Fruit fly (Drosophila melanogaster) whole organism, prepupa: ENCODE results near the gene dos.
A peak's percentile ranks its signal among the peaks of the same experiment; 100 is the strongest.

Experiments
- Blimp-1 ChIP-seq: fragments of 200-800 bp; sonication (Bioruptor generic); optimal IDR thresholded peaks from 3 replicates; lab custom pipeline; 2017; ENCODE audit warnings: missing biosample characterization, missing genetic modification characterization, mild to moderate bottlenecking, moderate library complexity, missing genetic modification reagents
- CG3919 ChIP-seq: fragments of 200-800 bp; sonication (Bioruptor generic); optimal IDR thresholded peaks from 3 replicates; lab custom pipeline; 2016; ENCODE audit warnings: missing biosample characterization, missing genetic modification characterization
- CG6808 ChIP-seq: fragments of 200-800 bp; sonication (Bioruptor generic); optimal IDR thresholded peaks from 3 replicates; lab custom pipeline; 2017; ENCODE audit warnings: missing biosample characterization, missing genetic modification characterization, mild to moderate bottlenecking, moderate library complexity, missing genetic modification reagents
- CG7368 ChIP-seq: fragments of 200-800 bp; sonication (Bioruptor generic); optimal IDR thresholded peaks from 3 replicates; lab custom pipeline; 2016; ENCODE audit warnings: missing biosample characterization, missing genetic modification characterization
- Ets21C ChIP-seq: fragments of 200-800 bp; sonication (Bioruptor generic); optimal IDR thresholded peaks from 3 replicates; lab custom pipeline; 2016; ENCODE audit warnings: missing biosample characterization, missing genetic modification characterization
- Hr39 ChIP-seq: fragments of 200-800 bp; sonication (Bioruptor generic); optimal IDR thresholded peaks from 2 replicates; lab custom pipeline; 2016; ENCODE audit warnings: missing biosample characterization, missing genetic modification characterization
- OdsH ChIP-seq: fragments of 200-800 bp; sonication (Bioruptor generic); optimal IDR thresholded peaks from 3 replicates; lab custom pipeline; 2016; ENCODE audit warnings: missing biosample characterization, missing genetic modification characterization
- Sox102F ChIP-seq: fragments of 200-800 bp; sonication (Bioruptor generic); optimal IDR thresholded peaks from 2 replicates; lab custom pipeline; 2016; ENCODE audit warnings: missing biosample characterization, mild to moderate bottlenecking, missing genetic modification characterization
- dsx ChIP-seq: fragments of 200-800 bp; optimal IDR thresholded peaks from 3 replicates; lab custom pipeline; 2019; ENCODE audit warnings: missing biosample characterization, mild to moderate bottlenecking, missing genetic modification characterization, moderate library complexity; ENCODE audit not compliant: poor library complexity, severe bottlenecking
- esn ChIP-seq: fragments of 200-800 bp; sonication (Bioruptor generic); optimal IDR thresholded peaks from 2 replicates; lab custom pipeline; 2016; ENCODE audit warnings: missing biosample characterization, mild to moderate bottlenecking, missing genetic modification characterization, moderate library complexity
- fd85E ChIP-seq: fragments of 200-800 bp; sonication (Bioruptor generic); optimal IDR thresholded peaks from 3 replicates; lab custom pipeline; 2016; ENCODE audit warnings: missing biosample characterization, missing genetic modification characterization
- salr ChIP-seq, 2 experiments: fragments of 200-800 bp; sonication (Bioruptor generic); optimal IDR thresholded peaks; 3 replicates each; lab custom pipeline; 2016 to 2018; ENCODE audit warnings: missing biosample characterization in 2 of 2, missing genetic modification characterization in 2 of 2, mild to moderate bottlenecking in 1 of 2
- svp ChIP-seq: fragments of 200-800 bp; sonication (Bioruptor generic); peaks from one replicate; lab custom pipeline; 2016; ENCODE audit warnings: missing biosample characterization, missing genetic modification characterization

DNA sequence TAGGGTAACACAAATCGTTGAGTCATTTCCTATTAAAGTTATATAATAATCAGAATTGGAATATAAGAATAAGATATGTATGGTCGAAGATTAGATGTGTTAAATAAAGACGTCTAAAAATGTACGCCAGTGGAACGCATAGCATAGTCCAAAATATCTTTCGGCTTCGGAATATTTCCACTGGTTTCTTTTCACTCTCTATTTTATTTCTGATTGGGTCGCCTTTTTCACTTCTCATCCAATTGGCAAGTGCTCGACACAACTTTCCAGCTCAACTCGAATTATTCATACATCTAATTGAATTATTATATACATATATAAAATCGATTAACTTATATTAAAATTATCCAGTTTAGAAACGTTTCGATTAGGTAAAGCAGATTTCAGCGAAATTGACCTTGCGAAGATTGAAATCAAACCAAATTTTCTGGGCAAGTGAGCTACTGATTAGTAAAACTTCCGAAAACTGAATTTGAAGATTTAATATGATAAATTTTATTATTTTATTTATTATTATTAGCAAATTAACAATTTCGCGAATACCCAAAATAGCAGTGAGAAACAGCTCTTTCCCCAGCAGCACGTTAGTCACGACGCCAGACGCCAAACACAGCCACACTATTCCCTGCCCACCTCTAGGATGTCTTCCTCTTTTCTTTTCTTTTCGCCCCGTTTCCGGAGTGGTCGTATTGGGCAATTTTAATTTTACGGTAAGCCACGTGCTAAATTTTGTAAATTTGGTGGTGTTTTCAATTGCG, 2.2 kb upstream of the dos start, which contains the start of gene RpL8:
- TF ChIP-seq Ets21C (peak; percentile 5), Blimp-1 (GFP tag; lab: Kevin White, UChicago) (peak; percentile 66), Hr39 (GFP tag; lab: Kevin White, UChicago) (peak; percentile 75), fd85E (GFP tag; lab: Kevin White, UChicago) (peak; percentile 70), Sox102F (GFP tag; lab: Kevin White, UChicago) (peak; percentile 84), svp (peak; percentile 68), CG3919 (GFP tag; lab: Kevin White, UChicago) (peak; percentile 90), CG7368 (peak; percentile 84), esn (peak; percentile 77), salr (GFP tag; optimal IDR thresholded peaks at IDR 0.05; lab: Kevin White, UChicago) (peak; percentile 54 to 84), dsx (GFP tag; lab: Kevin White, UChicago) (peak; percentile 46), OdsH (peak; percentile 78), CG6808 (GFP tag; lab: Kevin White, UChicago) (peak; percentile 69)
